Worm (Caenorhabditis elegans): Measurements from ENCODE around the gene K08C7.6.
"Not testable (repeated sequence)": the region's sequence is repeated elsewhere in the genome, so short reads cannot be mapped to it uniquely, and the experiment has no call there.

K08C7.6 gene

ce11 chrIV:10697022-10697979 is 11.6 kb upstream of the K08C7.6 start, which contains the start of gene allo-1 (continued):
- TF ChIP-seq pha-4 (GFP tag; IDR thresholded peaks at IDR 0.05), result 0 out of 2 replicates have a peak, but pooled peaks have one; percentile 47
- no peak for TF ChIP-seq pha-4 (tag; optimal IDR thresholded peaks at IDR 0.05)
- peak; percentile 79 for TF ChIP-seq mep-1 (tag; optimal IDR thresholded peaks at IDR 0.05)
- TF ChIP-seq hlh-11 (tag; optimal IDR thresholded peaks at IDR 0.05), result peak; percentile 94
- peak; percentile 78 for TF ChIP-seq dmd-6 (GFP tag; IDR thresholded peaks at IDR 0.05)
- peak; percentile 65 for TF ChIP-seq mxl-3 (GFP tag; optimal IDR thresholded peaks at IDR 0.05)
- no peak for TF ChIP-seq ceh-32 (tag; optimal IDR thresholded peaks at IDR 0.05; ENCODE audit: poor library complexity)
- no peak for TF ChIP-seq lin-15B (tag; optimal IDR thresholded peaks at IDR 0.05)
- no peak for TF ChIP-seq F49E8.2 (tag; optimal IDR thresholded peaks at IDR 0.05; ENCODE audit: borderline replicate concordance)
- TF ChIP-seq snpc-1.2 (GFP tag; IDR thresholded peaks at IDR 0.05), result peak; percentile 64
- no peak for TF ChIP-seq tag-97 (GFP tag; IDR thresholded peaks at IDR 0.05)
- TF ChIP-seq F37D6.2 (tag; optimal IDR thresholded peaks at IDR 0.05), result no peak
- TF ChIP-seq ama-1 (optimal IDR thresholded peaks at IDR 0.05), result peak; percentile 31
- peak; percentile 15 to 83 for TF ChIP-seq mdl-1 (tag; optimal IDR thresholded peaks at IDR 0.05)

ce11 chrIV:10695203-10695602 is 9.5 kb upstream of the K08C7.6 start, which contains the start of gene R102.4:
R102.4 (minus strand) TSS chrIV:10695303.
- peak in 1 of 2 experiments; percentile 83 for TF ChIP-seq unc-62 (GFP tag; optimal IDR thresholded peaks at IDR 0.05 in 1 of 2)
- no peak for TF ChIP-seq unc-62 (tag; optimal IDR thresholded peaks at IDR 0.05)
- no peak for TF ChIP-seq unc-39 (tag; optimal IDR thresholded peaks at IDR 0.05)

- TF ChIP-seq ceh-44 (GFP tag; IDR thresholded peaks at IDR 0.05) (no peak), hlh-30 (tag; optimal IDR thresholded peaks at IDR 0.05; ENCODE audit: insufficient read depth) (no peak), unc-62 (GFP tag; optimal IDR thresholded peaks at IDR 0.05 in 1 of 2) (peak in 1 of 2 experiments; percentile 70), unc-62 (tag; optimal IDR thresholded peaks at IDR 0.05) (no peak)
Observed at ce11 chrIV:10690139-10690538, 4.5 kb upstream of the K08C7.6 start, which contains the start of gene R102.8. R102.8 (minus strand) TSS chrIV:10690239.

ce11 chrIV:10688972-10689567 is 3.4 kb upstream of the K08C7.6 start, which contains the start of gene R102.3:
R102.3 (plus strand) TSS chrIV:10689517.
- TF ChIP-seq mep-1 (tag; optimal IDR thresholded peaks at IDR 0.05), result no peak
- peak; percentile 21 for TF ChIP-seq aha-1 (tag)
- TF ChIP-seq nhr-11 (tag; optimal IDR thresholded peaks at IDR 0.05), result peak; percentile 52

ce11 chrIV:10687307-10687706 is 1.6 kb upstream of the K08C7.6 start, which contains the start of gene R102.2:
R102.2 (plus strand) TSS chrIV:10687607.
- TF ChIP-seq hlh-30 (tag; optimal IDR thresholded peaks at IDR 0.05; ENCODE audit: insufficient read depth); dmd-6 (GFP tag; IDR thresholded peaks at IDR 0.05); hlh-11 (tag; optimal IDR thresholded peaks at IDR 0.05): not testable (repeated sequence)

- TF ChIP-seq mxl-3 (GFP tag; optimal IDR thresholded peaks at IDR 0.05), result peak; percentile 80
- TF ChIP-seq pqm-1 (tag; optimal IDR thresholded peaks at IDR 0.05), result no peak
- TF ChIP-seq nhr-28 (tag; optimal IDR thresholded peaks at IDR 0.05), result peak; percentile 76
- no peak for TF ChIP-seq mes-2 (tag; optimal IDR thresholded peaks at IDR 0.05; ENCODE audit: poor library complexity, severe bottlenecking)
- TF ChIP-seq aha-1 (tag), result peak; percentile 82
- peak in 1 of 2 experiments; percentile 99 for TF ChIP-seq unc-62 (GFP tag; optimal IDR thresholded peaks at IDR 0.05 in 1 of 2)
- TF ChIP-seq unc-62 (tag; optimal IDR thresholded peaks at IDR 0.05), result no peak
- no peak for TF ChIP-seq mep-1 (tag; optimal IDR thresholded peaks at IDR 0.05)
- 0 out of 2 replicates have a peak, but pooled peaks have one; percentile 28 for TF ChIP-seq tra-1 (GFP tag; IDR thresholded peaks at IDR 0.05)
- no peak for TF ChIP-seq Y5F2A.4 (GFP tag; optimal IDR thresholded peaks at IDR 0.05)
- TF ChIP-seq madf-9 (GFP tag; conservative IDR thresholded peaks at IDR 0.05), result no peak
- TF ChIP-seq mdt-29 (GFP tag; IDR thresholded peaks at IDR 0.05), result no peak
- no peak for TF ChIP-seq dpl-1 (GFP tag; optimal IDR thresholded peaks at IDR 0.05)
- TF ChIP-seq ceh-20 (GFP tag; IDR thresholded peaks at IDR 0.05), result no peak
- no peak for TF ChIP-seq Y105C5A.15 (GFP tag; IDR thresholded peaks at IDR 0.05)
- no peak for TF ChIP-seq saeg-2 (GFP tag; IDR thresholded peaks at IDR 0.05)
- 0 out of 2 replicates have a peak, but pooled peaks have one; percentile 31 for TF ChIP-seq dmd-6 (GFP tag; IDR thresholded peaks at IDR 0.05)
- TF ChIP-seq daf-19 (GFP tag; conservative IDR thresholded peaks at IDR 0.05), result no peak
- no peak for TF ChIP-seq duxl-1 (tag; optimal IDR thresholded peaks at IDR 0.05; ENCODE audit: poor library complexity)
- TF ChIP-seq spr-3 (GFP tag; optimal IDR thresholded peaks at IDR 0.05), result no peak
- TF ChIP-seq nhr-102 (tag; optimal IDR thresholded peaks at IDR 0.05), result no peak
Observed at ce11 chrIV:10682155-10682749, 3.4 kb downstream of the K08C7.6 start, which contains the start of gene fmo-2. fmo-2 (plus strand) TSS chrIV:10682524.

All from whole organism, L4 larva.